Worm (Caenorhabditis elegans) whole organism, late embryonic: ENCODE measurements around the gene srv-11.

Experiments used
- nfya-1 ChIP-seq: sonication (generic microtip); optimal IDR thresholded peaks from 2 replicates; lab custom pipeline; 2017; ENCODE audit warnings: missing genetic modification characterization, mild to moderate bottlenecking, missing compliant biosample characterization, antibody characterized with exemption, moderate library complexity
- pag-3 ChIP-seq: sonication (generic microtip); optimal IDR thresholded peaks from 2 replicates; lab custom pipeline; 2016; ENCODE audit warnings: missing compliant biosample characterization, missing genetic modification characterization, borderline replicate concordance
- pros-1 ChIP-seq: fragments of 150-350 bp; optimal IDR thresholded peaks from 2 replicates; lab custom pipeline; 2014; ENCODE audit warnings: missing biosample characterization, missing genetic modification reagents, missing genetic modification characterization
- tbx-2 ChIP-seq: sonication (generic microtip); optimal IDR thresholded peaks from 2 replicates; lab custom pipeline; 2016; ENCODE audit warnings: missing genetic modification characterization, missing compliant biosample characterization

ce11 chrIV:16178433-16178832 is 43.0 kb downstream of the srv-11 start:
- TF ChIP-seq nfya-1 (tag; lab: Kevin White, UChicago) (no peak), tbx-2 (tag; lab: Kevin White, UChicago) (no peak), pag-3 (tag; lab: Kevin White, UChicago) (no peak), pros-1 (no peak)
